Fruit fly (Drosophila melanogaster) whole organism, embryonic: ENCODE results near the gene GCS2alpha.
"Not testable (repeated sequence)": the region's sequence is repeated elsewhere in the genome, so short reads cannot be mapped to it uniquely, and the experiment has no call there.

ENCODE experiments used
- CG13624 ChIP-seq: fragments of 200-800 bp; sonication (Bioruptor generic); optimal IDR thresholded peaks from 2 replicates; lab custom pipeline; 2016; ENCODE audit warnings: missing biosample characterization, missing genetic modification characterization
- CG8944 ChIP-seq: fragments of 200-800 bp; sonication (Bioruptor generic); optimal IDR thresholded peaks from 3 replicates; lab custom pipeline; 2016; ENCODE audit warnings: missing biosample characterization, missing genetic modification characterization
- Dp ChIP-seq: fragments of 200-800 bp; sonication (Bioruptor generic); optimal IDR thresholded peaks from 2 replicates; lab custom pipeline; 2018; ENCODE audit warnings: missing biosample characterization, mild to moderate bottlenecking, missing genetic modification characterization, moderate library complexity
- Oli ChIP-seq: fragments of 200-800 bp; sonication (Bioruptor generic); optimal IDR thresholded peaks from 2 replicates; lab custom pipeline; 2018; ENCODE audit warnings: missing biosample characterization, mild to moderate bottlenecking, missing genetic modification characterization, moderate library complexity
- lmd ChIP-seq: fragments of 200-800 bp; sonication (Bioruptor generic); IDR thresholded peaks from 2 replicates; pipeline ENCODE4 v1.3.6; 2022; ENCODE audit warnings: missing biosample characterization, missing genetic modification characterization

- not testable (repeated sequence) for TF ChIP-seq lmd (GFP tag; lab: Robert Waterston, UW); Dp (GFP tag; lab: Kevin White, UChicago); CG8944 (GFP tag; lab: Kevin White, UChicago); Oli (tag; lab: Kevin White, UChicago); CG13624 (GFP tag; lab: Kevin White, UChicago)
Measured at dm6 chrX:21621004-21621403, 15.9 kb upstream of the GCS2alpha start, which contains the start of gene CG32819.
